Worm (Caenorhabditis elegans): Measurements from ENCODE around the gene srh-27.

Gene srh-27

ce11 chrII:12473406-12473805, 25.1 kb downstream of the srh-27 start, which contains the start of gene srg-17:
Gene srg-17, plus strand, starts transcription at chrII:12473706.
- TF ChIP-seq pha-4 (tag; optimal IDR thresholded peaks at IDR 0.05) (no peak), nfya-1 (tag; optimal IDR thresholded peaks at IDR 0.05) (no peak), tbx-2 (tag; optimal IDR thresholded peaks at IDR 0.05) (no peak), C08G9.2 (tag; optimal IDR thresholded peaks at IDR 0.05) (no peak), zip-5 (tag; optimal IDR thresholded peaks at IDR 0.05) (no peak), unc-3 (GFP tag; conservative IDR thresholded peaks at IDR 0.05) (no peak), unc-3 (tag; optimal IDR thresholded peaks at IDR 0.05) (no peak), ceh-22 (tag; optimal IDR thresholded peaks at IDR 0.05) (no peak), che-1 (tag; optimal IDR thresholded peaks at IDR 0.05) (no peak), fkh-6 (tag; optimal IDR thresholded peaks at IDR 0.05) (no peak), ceh-24 (tag; optimal IDR thresholded peaks at IDR 0.05) (no peak), ceh-6 (GFP tag; optimal IDR thresholded peaks at IDR 0.05) (no peak)

DNA sequence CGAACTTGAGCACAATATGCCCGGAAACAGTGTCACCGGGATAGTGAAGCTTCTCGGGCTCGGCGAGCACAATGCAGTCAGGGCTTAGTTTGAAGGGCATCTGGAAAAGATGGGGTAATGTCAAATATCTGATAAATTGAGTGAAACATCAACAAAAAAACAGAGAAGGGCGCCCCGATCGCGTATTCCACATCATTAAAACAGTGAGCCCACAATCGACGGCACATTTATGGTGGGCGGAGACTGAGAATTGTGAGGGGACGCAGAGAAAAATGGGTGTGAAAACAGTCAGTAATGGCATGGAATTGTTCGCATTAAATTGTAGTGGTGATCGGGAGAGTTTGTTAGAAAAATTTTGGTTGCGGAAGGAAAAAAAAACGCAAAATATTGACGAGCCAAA, 32.5 kb downstream of the srh-27 start, which contains the start of gene arrd-9:
Gene arrd-9, minus strand, starts transcription at position 101 of the 400 bp plus-strand sequence.
- TF ChIP-seq npax-4 (tag; optimal IDR thresholded peaks at IDR 0.05) (no peak), pha-2 (tag; optimal IDR thresholded peaks at IDR 0.05) (no peak), K09A11.1 (tag; optimal IDR thresholded peaks at IDR 0.05; ENCODE audit: insufficient read depth) (no peak), pqm-1 (tag; optimal IDR thresholded peaks at IDR 0.05) (no peak), ceh-22 (tag; optimal IDR thresholded peaks at IDR 0.05) (no peak), unc-86 (tag; optimal IDR thresholded peaks at IDR 0.05) (no peak), elt-4 (tag; optimal IDR thresholded peaks at IDR 0.05) (no peak), sox-4 (tag; optimal IDR thresholded peaks at IDR 0.05) (no peak), fkh-6 (tag; optimal IDR thresholded peaks at IDR 0.05) (no peak), hlh-15 (tag; optimal IDR thresholded peaks at IDR 0.05) (no peak), unc-42 (tag; optimal IDR thresholded peaks at IDR 0.05) (no peak), zip-5 (tag; optimal IDR thresholded peaks at IDR 0.05) (no peak)

ce11 chrII:12481645-12482044, 33.3 kb downstream of the srh-27 start:
- TF ChIP-seq ahr-1 (tag; optimal IDR thresholded peaks at IDR 0.05): no peak
- TF ChIP-seq pag-3 (tag; optimal IDR thresholded peaks at IDR 0.05; ENCODE audit: borderline replicate concordance): no peak
- no peak for TF ChIP-seq nfya-1 (tag; optimal IDR thresholded peaks at IDR 0.05)

DNA sequence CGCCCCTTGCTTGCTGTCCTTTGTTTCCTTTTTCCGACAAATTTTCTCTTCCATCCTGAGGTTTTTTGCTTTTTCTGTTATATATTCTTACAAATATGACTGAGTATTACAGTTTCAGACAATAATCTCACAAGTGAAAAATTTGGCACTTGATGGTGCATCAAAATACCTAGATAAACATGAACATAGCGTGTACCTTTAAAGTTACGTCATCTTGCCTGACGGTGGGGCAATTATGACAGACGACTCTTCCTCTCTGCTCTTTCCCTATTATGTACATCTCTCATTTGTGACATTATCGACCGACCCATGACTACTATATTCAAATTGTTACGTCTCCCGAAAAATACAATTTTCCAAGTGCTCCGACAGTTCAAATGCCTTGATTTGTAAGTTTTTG, 34.3 kb downstream of the srh-27 start, which contains the start of gene fbxb-102:
Gene fbxb-102, plus strand, starts transcription at position 301 of the 400 bp plus-strand sequence.
- TF ChIP-seq ets-4 (tag; optimal IDR thresholded peaks at IDR 0.05): no peak
- TF ChIP-seq Y22D7AL.16 (tag; optimal IDR thresholded peaks at IDR 0.05): no peak
- no peak for TF ChIP-seq dve-1 (tag; optimal IDR thresholded peaks at IDR 0.05)
- no peak for TF ChIP-seq ceh-48 (tag; optimal IDR thresholded peaks at IDR 0.05)
- no peak for TF ChIP-seq hlh-15 (tag; optimal IDR thresholded peaks at IDR 0.05)
- TF ChIP-seq hlh-30 (tag; optimal IDR thresholded peaks at IDR 0.05; ENCODE audit: insufficient read depth): no peak
- TF ChIP-seq pros-1 (tag; optimal IDR thresholded peaks at IDR 0.05): no peak
- no peak for TF ChIP-seq hlh-8 (tag; optimal IDR thresholded peaks at IDR 0.05)
- no peak for TF ChIP-seq ttx-3 (tag; optimal IDR thresholded peaks at IDR 0.05)
- TF ChIP-seq ref-2 (tag; optimal IDR thresholded peaks at IDR 0.05): no peak
- no peak for TF ChIP-seq unc-86 (tag; optimal IDR thresholded peaks at IDR 0.05)
- no peak for TF ChIP-seq fax-1 (tag; optimal IDR thresholded peaks at IDR 0.05)
- no peak for TF ChIP-seq ama-1 (optimal IDR thresholded peaks at IDR 0.05)
- TF ChIP-seq nhr-232 (tag; optimal IDR thresholded peaks at IDR 0.05): no peak
- no peak for TF ChIP-seq C08G9.2 (tag; optimal IDR thresholded peaks at IDR 0.05)
- no peak for TF ChIP-seq ceh-22 (tag; optimal IDR thresholded peaks at IDR 0.05)
- no peak for TF ChIP-seq ceh-24 (tag; optimal IDR thresholded peaks at IDR 0.05)
- TF ChIP-seq elt-2 (tag; optimal IDR thresholded peaks at IDR 0.05): no peak

ce11 chrII:12485060-12485459, 36.7 kb downstream of the srh-27 start, which contains the start of gene F15A4.10:
Gene F15A4.10, minus strand, starts transcription at chrII:12485160.
- no peak for TF ChIP-seq hlh-13 (GFP tag; optimal IDR thresholded peaks at IDR 0.05)
- TF ChIP-seq pag-3 (tag; optimal IDR thresholded peaks at IDR 0.05; ENCODE audit: borderline replicate concordance): no peak
- no peak for TF ChIP-seq hlh-30 (tag; optimal IDR thresholded peaks at IDR 0.05; ENCODE audit: insufficient read depth)
- no peak for TF ChIP-seq C38D4.7 (GFP tag; optimal IDR thresholded peaks at IDR 0.05)
- no peak for TF ChIP-seq mec-3 (tag; optimal IDR thresholded peaks at IDR 0.05; ENCODE audit: borderline replicate concordance)
- no peak for TF ChIP-seq ztf-16 (tag; optimal IDR thresholded peaks at IDR 0.05)
- no peak for TF ChIP-seq pros-1 (tag; optimal IDR thresholded peaks at IDR 0.05)
- no peak for TF ChIP-seq ceh-34 (tag; optimal IDR thresholded peaks at IDR 0.05)
- TF ChIP-seq fkh-6 (tag; optimal IDR thresholded peaks at IDR 0.05): no peak
- TF ChIP-seq tbx-7 (tag; optimal IDR thresholded peaks at IDR 0.05): no peak
- no peak for TF ChIP-seq nfya-1 (tag; optimal IDR thresholded peaks at IDR 0.05)
- TF ChIP-seq unc-86 (tag; optimal IDR thresholded peaks at IDR 0.05): no peak
- no peak for TF ChIP-seq odd-2 (tag; optimal IDR thresholded peaks at IDR 0.05)
- no peak for TF ChIP-seq sox-2 (GFP tag; IDR thresholded peaks at IDR 0.05)
- TF ChIP-seq dmd-4 (tag; optimal IDR thresholded peaks at IDR 0.05; ENCODE audit: borderline replicate concordance): no peak
- TF ChIP-seq ceh-18 (tag; optimal IDR thresholded peaks at IDR 0.05): no peak
- no peak for TF ChIP-seq elt-2 (tag; optimal IDR thresholded peaks at IDR 0.05)
